Worm (Caenorhabditis elegans): ENCODE results near the gene pho-1.

Gene pho-1

ce11 chrII:5195504-5195903 is 40.1 kb downstream of the pho-1 start, which contains the start of gene C34F11.5:
Gene C34F11.5 (plus strand): TSS chrII:5195804.
- TF ChIP-seq cebp-2 (GFP tag; IDR thresholded peaks at IDR 0.05) (no peak), K12H6.12 (tag; optimal IDR thresholded peaks at IDR 0.05) (no peak), egl-18 (GFP tag; IDR thresholded peaks at IDR 0.05) (no peak), madf-3 (GFP tag; IDR thresholded peaks at IDR 0.05) (no peak), rpc-1 (optimal IDR thresholded peaks at IDR 0.05) (no peak), rpc-1 (tag; optimal IDR thresholded peaks at IDR 0.05) (no peak), ama-1 (optimal IDR thresholded peaks at IDR 0.05) (no peak), ama-1 (GFP tag; optimal IDR thresholded peaks at IDR 0.05) (no peak), ztf-18 (tag; optimal IDR thresholded peaks at IDR 0.05) (no peak), xnd-1 (tag; optimal IDR thresholded peaks at IDR 0.05) (no peak), aptf-2 (GFP tag; conservative IDR thresholded peaks at IDR 0.05) (no peak), snpc-3.4 (tag; optimal IDR thresholded peaks at IDR 0.05) (no peak), atf-7 (tag; optimal IDR thresholded peaks at IDR 0.05) (no peak), gei-17 (GFP tag; optimal IDR thresholded peaks at IDR 0.05) (no peak), F23B12.7 (tag; optimal IDR thresholded peaks at IDR 0.05; ENCODE audit: insufficient read depth) (no peak), hmg-1.2 (GFP tag; IDR thresholded peaks at IDR 0.05) (no peak)

ce11 chrII:5194066-5194465 is 41.6 kb downstream of the pho-1 start, which contains the start of gene msp-49:
Gene msp-49 (plus strand): TSS chrII:5194366.
- TF ChIP-seq egrh-3 (GFP tag; IDR thresholded peaks at IDR 0.05), result no peak
- no peak for TF ChIP-seq madf-3 (GFP tag; IDR thresholded peaks at IDR 0.05)
- TF ChIP-seq ztf-26 (tag; optimal IDR thresholded peaks at IDR 0.05), result no peak
- no peak for TF ChIP-seq gei-17 (GFP tag; optimal IDR thresholded peaks at IDR 0.05)
- TF ChIP-seq ztf-18 (tag; optimal IDR thresholded peaks at IDR 0.05), result no peak
- TF ChIP-seq ztf-25 (GFP tag; IDR thresholded peaks at IDR 0.05), result no peak
- no peak for TF ChIP-seq T26A5.8 (tag; optimal IDR thresholded peaks at IDR 0.05)
- no peak for TF ChIP-seq ets-4 (GFP tag; optimal IDR thresholded peaks at IDR 0.05)
- no peak for TF ChIP-seq mxl-1 (tag; optimal IDR thresholded peaks at IDR 0.05)
- TF ChIP-seq ama-1 (optimal IDR thresholded peaks at IDR 0.05), result no peak
- no peak for TF ChIP-seq ama-1 (GFP tag; optimal IDR thresholded peaks at IDR 0.05)
- TF ChIP-seq F33H1.4 (GFP tag; IDR thresholded peaks at IDR 0.05), result no peak
- TF ChIP-seq lin-26 (GFP tag; IDR thresholded peaks at IDR 0.05), result no peak
- no peak for TF ChIP-seq Y67H2A.10 (GFP tag; conservative IDR thresholded peaks at IDR 0.05)
- no peak for TF ChIP-seq F10E7.11 (tag; optimal IDR thresholded peaks at IDR 0.05)
- TF ChIP-seq athp-1 (tag; optimal IDR thresholded peaks at IDR 0.05), result no peak
- no peak for TF ChIP-seq dpl-1 (GFP tag; optimal IDR thresholded peaks at IDR 0.05)
- no peak for TF ChIP-seq unc-130 (GFP tag; optimal IDR thresholded peaks at IDR 0.05)
- TF ChIP-seq xnd-1 (tag; optimal IDR thresholded peaks at IDR 0.05), result no peak
- no peak for TF ChIP-seq K12H6.12 (tag; optimal IDR thresholded peaks at IDR 0.05)
- no peak for TF ChIP-seq B0035.1 (tag; optimal IDR thresholded peaks at IDR 0.05)

- TF ChIP-seq Y95B8A.8 (GFP tag; IDR thresholded peaks at IDR 0.05) (no peak), aptf-3 (GFP tag; IDR thresholded peaks at IDR 0.05) (no peak), F39B2.1 (GFP tag; IDR thresholded peaks at IDR 0.05) (no peak), ceh-100 (GFP tag; IDR thresholded peaks at IDR 0.05) (no peak), ama-1 (optimal IDR thresholded peaks at IDR 0.05) (no peak), ama-1 (GFP tag; optimal IDR thresholded peaks at IDR 0.05) (no peak), nhr-80 (tag; optimal IDR thresholded peaks at IDR 0.05) (peak; percentile 85)
Measured at ce11 chrII:5191766-5192165, 43.9 kb downstream of the pho-1 start.

ce11 chrII:5187934-5188333 is 47.7 kb downstream of the pho-1 start:
- no peak for TF ChIP-seq egl-18 (GFP tag; IDR thresholded peaks at IDR 0.05)
- TF ChIP-seq nhr-27 (tag; optimal IDR thresholded peaks at IDR 0.05), result no peak
- TF ChIP-seq akir-1 (GFP tag; optimal IDR thresholded peaks at IDR 0.05), result no peak
- no peak for TF ChIP-seq lag-1 (GFP tag; IDR thresholded peaks at IDR 0.05)
- no peak for TF ChIP-seq sea-2 (GFP tag; IDR thresholded peaks at IDR 0.05)
- TF ChIP-seq D2030.7 (GFP tag; IDR thresholded peaks at IDR 0.05), result peak; percentile 27; the same call in 1 of the 2 replicates
- TF ChIP-seq lsy-27 (tag; optimal IDR thresholded peaks at IDR 0.05; ENCODE audit: borderline replicate concordance, insufficient read depth), result no peak
- TF ChIP-seq F23B12.7 (tag; optimal IDR thresholded peaks at IDR 0.05; ENCODE audit: insufficient read depth), result no peak
- no peak for TF ChIP-seq nhr-80 (tag; optimal IDR thresholded peaks at IDR 0.05)
- TF ChIP-seq mcd-1 (GFP tag; IDR thresholded peaks at IDR 0.05), result peak; percentile 57; the same call in 1 of the 2 replicates
- no peak for TF ChIP-seq aptf-2 (GFP tag; conservative IDR thresholded peaks at IDR 0.05)
- TF ChIP-seq efl-1 (GFP tag; optimal IDR thresholded peaks at IDR 0.05), result peak; percentile 20
- TF ChIP-seq lsl-1 (GFP tag; optimal IDR thresholded peaks at IDR 0.05), result peak; percentile 80
